Worm (Caenorhabditis elegans) whole organism, L4/young adult: ENCODE measurements around the gene nhr-234.

Experiments used
- W03F9.2 ChIP-seq: fragments of 150-350 bp; optimal IDR thresholded peaks from 2 replicates; lab custom pipeline; 2014; ENCODE audit warnings: missing biosample characterization, missing genetic modification characterization
- him-1 ChIP-seq: sonication (generic microtip); optimal IDR thresholded peaks from 2 replicates; lab custom pipeline; 2016; ENCODE audit warnings: missing genotype, missing genetic modification reagents, missing genetic modification characterization, missing compliant biosample characterization

- TF ChIP-seq him-1 (no peak), W03F9.2 (tag; lab: Kevin White, UChicago) (no peak)
These were observed 36.0 kb downstream of the nhr-234 start for ce11 chrII:12672512-12672911.
